Worm (Caenorhabditis elegans): Measurements from ENCODE around the gene srh-192.

srh-192 gene

DNA sequence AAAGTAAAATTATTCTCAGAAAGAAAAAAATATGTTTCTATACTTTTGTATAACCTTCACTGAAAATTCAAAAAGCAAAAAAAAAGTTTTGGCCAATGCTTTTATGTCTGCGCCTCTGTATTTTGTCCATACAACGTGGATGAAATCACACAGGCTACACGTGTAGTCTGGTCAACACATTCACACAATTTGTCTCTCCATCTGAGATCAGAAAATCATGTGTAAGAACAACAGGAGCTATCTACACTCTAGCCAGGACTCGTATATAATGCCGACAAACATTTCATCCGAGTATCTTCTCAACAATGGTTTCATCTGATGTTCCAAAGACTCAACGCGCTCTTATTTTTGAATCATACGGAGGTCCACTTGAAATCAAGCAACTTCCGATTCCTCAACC is 11.9 kb upstream of the srh-192 start, which contains the start of gene D2063.1:
Gene D2063.1, plus strand, starts transcription at position 281 of the 400 bp plus-strand sequence.
- no peak for TF ChIP-seq nhr-80 (tag; optimal IDR thresholded peaks at IDR 0.05)
- TF ChIP-seq F10E7.11 (tag; optimal IDR thresholded peaks at IDR 0.05) = no peak
- TF ChIP-seq sptf-2 (GFP tag; optimal IDR thresholded peaks at IDR 0.05) = no peak
- no peak for TF ChIP-seq madf-8 (GFP tag; conservative IDR thresholded peaks at IDR 0.05)
- TF ChIP-seq F33H1.4 (GFP tag; IDR thresholded peaks at IDR 0.05) = no peak
- no peak for TF ChIP-seq nhr-179 (tag; optimal IDR thresholded peaks at IDR 0.05)
- no peak for TF ChIP-seq cebp-1 (GFP tag; IDR thresholded peaks at IDR 0.05)
- no peak for TF ChIP-seq cebp-1 (tag; optimal IDR thresholded peaks at IDR 0.05)
- TF ChIP-seq ztf-28 (GFP tag; IDR thresholded peaks at IDR 0.05) = no peak
- no peak for TF ChIP-seq dox-1 (GFP tag; IDR thresholded peaks at IDR 0.05)
- no peak for TF ChIP-seq madf-10 (tag; optimal IDR thresholded peaks at IDR 0.05)
- no peak for TF ChIP-seq nfyb-1 (GFP tag; IDR thresholded peaks at IDR 0.05)
- TF ChIP-seq madf-3 (GFP tag; IDR thresholded peaks at IDR 0.05) = no peak

DNA sequence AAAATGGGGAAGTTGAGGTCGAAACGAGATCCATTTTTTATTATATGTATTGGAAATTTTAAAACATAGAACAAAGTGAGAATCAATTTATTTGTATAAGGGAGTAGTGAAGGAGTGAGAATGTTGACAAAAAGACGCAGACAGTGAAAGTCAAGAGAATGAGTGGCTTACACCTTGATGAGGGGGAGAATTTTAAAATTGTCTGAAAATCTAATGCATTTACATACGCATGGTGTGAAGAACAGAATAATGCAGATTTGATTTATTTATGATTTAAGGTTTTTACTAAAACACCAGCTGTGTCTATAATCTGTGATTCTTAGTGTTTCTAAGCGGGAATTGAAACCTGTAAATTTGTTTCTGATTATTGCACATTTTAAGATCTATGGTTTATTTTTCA is 10.5 kb upstream of the srh-192 start, which contains the start of gene nhr-125:
Gene nhr-125, minus strand, starts transcription at position 101 of the 400 bp plus-strand sequence.
- TF ChIP-seq ceh-91 (GFP tag; IDR thresholded peaks at IDR 0.05) = no peak
- no peak for TF ChIP-seq efl-1 (GFP tag; optimal IDR thresholded peaks at IDR 0.05)
- no peak for TF ChIP-seq attf-5 (GFP tag; optimal IDR thresholded peaks at IDR 0.05)
- no peak for TF ChIP-seq Y67H2A.10 (GFP tag; conservative IDR thresholded peaks at IDR 0.05)
- TF ChIP-seq ccch-3 (GFP tag; optimal IDR thresholded peaks at IDR 0.05) = no peak
- TF ChIP-seq fkh-3 (tag; optimal IDR thresholded peaks at IDR 0.05) = no peak
- no peak for TF ChIP-seq bed-1 (GFP tag; IDR thresholded peaks at IDR 0.05)
- TF ChIP-seq bed-2 (GFP tag; IDR thresholded peaks at IDR 0.05) = no peak
- TF ChIP-seq pbrm-1 (GFP tag; IDR thresholded peaks at IDR 0.05) = no peak
- no peak for TF ChIP-seq madf-3 (GFP tag; IDR thresholded peaks at IDR 0.05)
- TF ChIP-seq rec-8 (tag; optimal IDR thresholded peaks at IDR 0.05) = no peak
- no peak for TF ChIP-seq ztf-3 (GFP tag; optimal IDR thresholded peaks at IDR 0.05)
- no peak for TF ChIP-seq lsy-27 (tag; optimal IDR thresholded peaks at IDR 0.05; ENCODE audit: borderline replicate concordance, insufficient read depth)
- no peak for TF ChIP-seq aptf-3 (GFP tag; IDR thresholded peaks at IDR 0.05)
- TF ChIP-seq him-1 (tag; optimal IDR thresholded peaks at IDR 0.05) = no peak
- no peak for TF ChIP-seq lsl-1 (GFP tag; optimal IDR thresholded peaks at IDR 0.05)
- no peak for TF ChIP-seq hmg-20 (GFP tag; IDR thresholded peaks at IDR 0.05)
- TF ChIP-seq T26A5.8 (tag; optimal IDR thresholded peaks at IDR 0.05) = no peak
- no peak for TF ChIP-seq mxl-1 (tag; optimal IDR thresholded peaks at IDR 0.05)

DNA sequence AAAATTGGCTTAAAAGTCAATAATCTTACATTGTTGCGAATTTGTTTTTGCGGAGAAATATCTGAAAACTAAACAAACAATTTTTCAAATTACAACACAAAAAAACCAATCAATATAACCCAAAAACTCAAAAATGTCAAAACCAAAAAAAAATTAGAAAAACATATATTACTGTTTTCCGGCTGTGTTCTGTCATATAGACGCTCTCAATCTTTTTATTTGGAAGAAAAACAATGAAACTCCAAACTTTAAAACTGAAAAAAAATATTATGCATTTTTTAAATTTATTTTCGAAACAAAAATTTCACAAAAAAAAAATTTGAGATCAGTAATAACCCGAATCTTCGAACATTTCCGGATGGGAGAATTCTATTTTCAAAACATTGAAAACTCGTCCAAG is 7.7 kb upstream of the srh-192 start, which contains the start of gene R02D1.2:
Gene R02D1.2, minus strand, starts transcription at position 101 of the 400 bp plus-strand sequence.
- TF ChIP-seq K11D2.4 (GFP tag; IDR thresholded peaks at IDR 0.05) = no peak
- no peak for TF ChIP-seq pha-4 (tag; optimal IDR thresholded peaks at IDR 0.05)
- no peak for TF ChIP-seq T07F8.4 (tag; optimal IDR thresholded peaks at IDR 0.05)
- TF ChIP-seq bed-1 (GFP tag; IDR thresholded peaks at IDR 0.05) = no peak
- no peak for TF ChIP-seq mxl-1 (tag; optimal IDR thresholded peaks at IDR 0.05)
- TF ChIP-seq F22D6.2 (tag; optimal IDR thresholded peaks at IDR 0.05) = no peak
- TF ChIP-seq him-1 (tag; optimal IDR thresholded peaks at IDR 0.05) = no peak
- TF ChIP-seq Y95B8A.8 (GFP tag; IDR thresholded peaks at IDR 0.05) = no peak
- no peak for TF ChIP-seq dpff-1 (tag; optimal IDR thresholded peaks at IDR 0.05)
- TF ChIP-seq unc-130 (GFP tag; optimal IDR thresholded peaks at IDR 0.05) = no peak
- TF ChIP-seq lsl-1 (GFP tag; optimal IDR thresholded peaks at IDR 0.05) = no peak
- TF ChIP-seq unc-62 (GFP tag; optimal IDR thresholded peaks at IDR 0.05) = no peak
- TF ChIP-seq nhr-27 (tag; optimal IDR thresholded peaks at IDR 0.05) = no peak
- no peak for TF ChIP-seq madf-10 (tag; optimal IDR thresholded peaks at IDR 0.05)
- no peak for TF ChIP-seq K12H6.12 (tag; optimal IDR thresholded peaks at IDR 0.05)
- TF ChIP-seq gei-17 (GFP tag; optimal IDR thresholded peaks at IDR 0.05) = no peak

Data from whole organism, young adult.